Fruit fly (Drosophila melanogaster) S2 (cell line): ENCODE results near the gene Clp.

Source experiments
- CG8478 ChIP-seq: fragments of >200 bp; optimal IDR thresholded peaks from 2 replicates; lab custom pipeline; 2018
- CTCF ChIP-seq, 2 experiments: fragments of >200 bp; optimal IDR thresholded peaks; 2 replicates each; lab custom pipeline; 2018

DNA sequence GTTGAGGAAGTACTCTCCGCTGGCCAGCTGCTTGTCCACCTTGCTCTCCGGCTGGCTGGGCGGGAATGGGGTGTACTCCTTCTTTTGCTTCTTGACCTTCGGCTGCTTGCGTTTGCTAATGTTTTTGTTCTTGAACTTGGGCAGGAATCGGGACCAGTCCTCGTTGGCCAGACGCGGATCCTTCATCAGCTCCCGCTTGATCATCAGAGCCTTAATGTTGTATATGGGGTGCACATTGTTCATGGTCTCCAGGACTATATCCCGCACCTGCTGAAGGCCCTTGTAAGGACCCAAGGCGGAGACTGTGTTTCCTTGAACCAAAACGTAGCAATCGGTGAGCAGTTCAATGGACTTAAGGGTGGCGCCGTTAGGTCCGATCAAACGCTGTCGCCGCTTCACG is 49.2 kb downstream of the Clp start:
- TF ChIP-seq CG8478 (lab: Kevin White, UChicago) (no peak), CTCF (optimal IDR thresholded peaks at IDR 0.05; lab: Kevin White, UChicago) (no peak)
